Worm (Caenorhabditis elegans) whole organism, L4/young adult: ENCODE results near the gene srbc-51.

Experiments used
- W03F9.2 ChIP-seq: fragments of 150-350 bp; optimal IDR thresholded peaks from 2 replicates; lab custom pipeline; 2014; ENCODE audit warnings: missing biosample characterization, missing genetic modification characterization
- him-1 ChIP-seq: sonication (generic microtip); optimal IDR thresholded peaks from 2 replicates; lab custom pipeline; 2016; ENCODE audit warnings: missing genotype, missing genetic modification reagents, missing genetic modification characterization, missing compliant biosample characterization

DNA sequence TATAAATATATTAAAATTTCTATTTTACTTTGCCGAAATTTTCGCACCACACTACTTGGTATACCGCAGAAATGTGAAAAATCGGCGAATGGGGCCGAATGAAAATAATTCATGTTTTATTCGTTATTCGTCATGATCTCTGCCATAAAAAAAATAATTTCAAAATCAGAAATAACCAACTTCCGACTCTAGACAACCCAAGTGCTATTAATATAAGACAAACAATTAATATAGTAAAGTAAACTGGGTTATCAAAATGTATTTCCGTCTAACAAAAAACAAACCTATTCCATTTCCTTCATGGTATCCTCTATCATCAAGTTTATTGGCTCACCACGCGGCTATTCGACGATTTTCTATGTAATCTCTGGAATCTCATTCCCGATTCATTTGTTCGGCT lies 39.6 kb downstream of the srbc-51 start, which contains the start of gene srh-293:
- no peak for TF ChIP-seq him-1
- no peak for TF ChIP-seq W03F9.2 (tag; lab: Kevin White, UChicago)
